Worm (Caenorhabditis elegans) whole organism, mixed stage, embryonic: ENCODE measurements around the gene ins-9.

Experiments used
- ceh-43 ChIP-seq: fragments of 200-800 bp; sonication (Bioruptor generic); optimal IDR thresholded peaks from 2 replicates; lab custom pipeline; 2018; ENCODE audit warnings: mild to moderate bottlenecking, missing genetic modification characterization, moderate library complexity, missing compliant biosample characterization
- ham-2 ChIP-seq: fragments of 200-800 bp; sonication (Bioruptor generic); optimal IDR thresholded peaks from 2 replicates; lab custom pipeline; 2018; ENCODE audit warnings: mild to moderate bottlenecking, missing genetic modification characterization, missing compliant biosample characterization
- lin-13 ChIP-seq: fragments of 150-350 bp; optimal IDR thresholded peaks from 2 replicates; lab custom pipeline; 2014; ENCODE audit warnings: missing biosample characterization, missing genetic modification characterization
- nhr-76 ChIP-seq: sonication (generic microtip); optimal IDR thresholded peaks from 2 replicates; lab custom pipeline; 2017; ENCODE audit warnings: missing biosample characterization, missing genetic modification characterization
- unc-62 ChIP-seq: fragments of 150-350 bp; optimal IDR thresholded peaks from 2 replicates; lab custom pipeline; 2014; ENCODE audit warnings: missing biosample characterization, missing genetic modification reagents, missing genetic modification characterization

ce11 chrX:8878709-8879108 lies 12.2 kb upstream of the ins-9 start:
- TF ChIP-seq nhr-76 (tag; lab: Kevin White, UChicago) (no peak), unc-62 (GFP tag; lab: Kevin White, UChicago) (no peak), lin-13 (no peak), ceh-43 (GFP tag; lab: Kevin White, UChicago) (no peak), ham-2 (GFP tag; lab: Kevin White, UChicago) (no peak)
